Fruit fly (Drosophila melanogaster): Measurements from ENCODE around the gene CG9782.

DNA sequence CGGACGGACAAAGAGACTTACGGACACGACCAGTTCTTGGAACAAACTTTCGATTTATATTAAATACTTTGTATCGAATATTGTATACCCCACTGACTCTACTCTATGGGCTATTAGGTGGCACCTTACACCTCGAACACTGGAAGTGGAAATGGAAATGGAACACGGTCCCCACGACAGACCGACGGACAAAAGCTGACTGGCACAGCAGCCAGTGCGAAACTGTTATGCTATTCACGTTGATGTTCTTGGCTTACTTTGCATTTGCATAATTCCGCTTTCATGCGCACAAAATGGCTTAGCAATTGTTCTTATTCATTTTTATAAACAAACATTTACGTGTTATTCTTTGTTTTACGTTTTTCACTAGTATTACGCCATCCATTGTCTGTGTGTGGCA is 47.3 kb downstream of the CG9782 start:
- TF ChIP-seq CG6808 (GFP tag; optimal IDR thresholded peaks at IDR 0.05) (no peak), Eip75B (GFP tag; optimal IDR thresholded peaks at IDR 0.05) (no peak), CG9139 (GFP tag; optimal IDR thresholded peaks at IDR 0.05) (no peak), CG11902 (GFP tag; optimal IDR thresholded peaks at IDR 0.05) (no peak), Gug (GFP tag; IDR thresholded peaks at IDR 0.05) (no peak), eg (GFP tag; IDR thresholded peaks at IDR 0.05) (no peak), fd59A (GFP tag; optimal IDR thresholded peaks at IDR 0.05) (no peak), CG6276 (GFP tag; optimal IDR thresholded peaks at IDR 0.05) (no peak), CG6854 (GFP tag; optimal IDR thresholded peaks at IDR 0.05) (no peak), CG16779 (tag; optimal IDR thresholded peaks at IDR 0.05) (no peak), CG10631 (GFP tag; optimal IDR thresholded peaks at IDR 0.05) (no peak), CG15336 (GFP tag; IDR thresholded peaks at IDR 0.05) (no peak), Smox (GFP tag; optimal IDR thresholded peaks at IDR 0.05) (no peak)

All from whole organism, prepupa.